Fruit fly (Drosophila melanogaster) whole organism: ENCODE measurements around the gene Ugt303A1.

Experiments used
- CG8478 ChIP-seq: fragments of >200 bp; optimal IDR thresholded peaks from 2 replicates; lab custom pipeline; 2018; ENCODE audit warnings: inconsistent platforms
- Dll ChIP-seq: fragments of >200 bp; optimal IDR thresholded peaks from 2 replicates; lab custom pipeline; 2017
- EcR ChIP-seq, 2 experiments: fragments of >200 bp; optimal IDR thresholded peaks; 2 replicates each; lab custom pipeline; 2017; ENCODE audit warnings: missing biosample characterization in 2 of 2, missing genetic modification characterization in 2 of 2, missing genetic modification reagents in 2 of 2
- pan ChIP-seq: fragments of >200 bp; optimal IDR thresholded peaks from 2 replicates; lab custom pipeline; 2017
- psq ChIP-seq: fragments of >200 bp; optimal IDR thresholded peaks from 2 replicates; lab custom pipeline; 2017
- usp ChIP-seq: fragments of >200 bp; optimal IDR thresholded peaks from 2 replicates; lab custom pipeline; 2017; ENCODE audit warnings: missing biosample characterization, missing genetic modification characterization, mixed read lengths

The Ugt303A1 gene

dm6 chr3R:11175308-11175707 is at the start of gene Ugt303A1, which contains the start of gene Ugt304A1:
TSS of gene Ugt303A1 (plus strand) at chr3R:11175529.
TSS of gene Ugt304A1 (minus strand) at chr3R:11175408.
- no peak for TF ChIP-seq usp (GFP tag; lab: Kevin White, UChicago)
- no peak for TF ChIP-seq CG8478
- no peak for TF ChIP-seq EcR (GFP tag; optimal IDR thresholded peaks at IDR 0.05; lab: Kevin White, UChicago)
- no peak for TF ChIP-seq Dll
- no peak for TF ChIP-seq pan
- TF ChIP-seq psq (lab: Kevin White, UChicago): no peak

dm6 chr3R:11126383-11126782 is 48.9 kb upstream of the Ugt303A1 start:
- TF ChIP-seq usp (GFP tag; lab: Kevin White, UChicago): no peak
- no peak for TF ChIP-seq Dll
- TF ChIP-seq psq (lab: Kevin White, UChicago): no peak
- no peak for TF ChIP-seq CG8478
- no peak for TF ChIP-seq pan
- no peak for TF ChIP-seq EcR (GFP tag; optimal IDR thresholded peaks at IDR 0.05; lab: Kevin White, UChicago)

- TF ChIP-seq pan: no peak
- no peak for TF ChIP-seq usp (GFP tag; lab: Kevin White, UChicago)
- no peak for TF ChIP-seq CG8478
- TF ChIP-seq EcR (GFP tag; optimal IDR thresholded peaks at IDR 0.05; lab: Kevin White, UChicago): no peak
- no peak for TF ChIP-seq psq (lab: Kevin White, UChicago)
- no peak for TF ChIP-seq Dll
Measured at dm6 chr3R:11128116-11128626, 47.2 kb upstream of the Ugt303A1 start, which contains the start of gene Ugt35C1. TSS of gene Ugt35C1 (minus strand) at chr3R:11128328.

dm6 chr3R:11136877-11137276 is 38.5 kb upstream of the Ugt303A1 start, which contains the start of gene mAcon2:
TSS of gene mAcon2 (plus strand) at chr3R:11137177.
- no peak for TF ChIP-seq EcR (GFP tag; optimal IDR thresholded peaks at IDR 0.05; lab: Kevin White, UChicago)
- TF ChIP-seq usp (GFP tag; lab: Kevin White, UChicago): no peak
- no peak for TF ChIP-seq psq (lab: Kevin White, UChicago)
- no peak for TF ChIP-seq Dll
- no peak for TF ChIP-seq pan
- TF ChIP-seq CG8478: no peak

dm6 chr3R:11145135-11145534 is 30.2 kb upstream of the Ugt303A1 start, which contains the start of gene CheA86a:
TSS of gene CheA86a (minus strand) at chr3R:11145235.
- TF ChIP-seq psq (lab: Kevin White, UChicago) (no peak), usp (GFP tag; lab: Kevin White, UChicago) (no peak), Dll (no peak), pan (no peak), CG8478 (no peak), EcR (GFP tag; optimal IDR thresholded peaks at IDR 0.05; lab: Kevin White, UChicago) (no peak)

dm6 chr3R:11153799-11154273 is 21.5 kb upstream of the Ugt303A1 start, which contains the start of gene Ugt302K1:
TSS of gene Ugt302K1 (minus strand) at chr3R:11153849.
- TF ChIP-seq EcR (GFP tag; optimal IDR thresholded peaks at IDR 0.05; lab: Kevin White, UChicago) (no peak), CG8478 (no peak), pan (no peak), usp (GFP tag; lab: Kevin White, UChicago) (no peak), Dll (no peak), psq (lab: Kevin White, UChicago) (no peak)

dm6 chr3R:11154576-11155113 is 20.7 kb upstream of the Ugt303A1 start, which contains the start of gene Ugt302E1:
TSS of gene Ugt302E1 (plus strand) at chr3R:11154626.
- TF ChIP-seq EcR (GFP tag; optimal IDR thresholded peaks at IDR 0.05; lab: Kevin White, UChicago) (no peak), Dll (no peak), usp (GFP tag; lab: Kevin White, UChicago) (no peak), psq (lab: Kevin White, UChicago) (no peak), pan (no peak), CG8478 (no peak)

- TF ChIP-seq Dll (peak; percentile 20), psq (lab: Kevin White, UChicago) (no peak), CG8478 (no peak)
Measured at dm6 chr3R:11156858-11157257, 18.5 kb upstream of the Ugt303A1 start, which contains the start of gene Ugt302C1. TSS of gene Ugt302C1 (plus strand) at chr3R:11157098.

- no peak for TF ChIP-seq pan
- TF ChIP-seq psq (lab: Kevin White, UChicago): no peak
- TF ChIP-seq Dll: no peak
- no peak for TF ChIP-seq usp (GFP tag; lab: Kevin White, UChicago)
- no peak for TF ChIP-seq EcR (GFP tag; optimal IDR thresholded peaks at IDR 0.05; lab: Kevin White, UChicago)
- no peak for TF ChIP-seq CG8478
Measured at dm6 chr3R:11160907-11161306, 14.4 kb upstream of the Ugt303A1 start, which contains the start of gene CG4757. TSS of gene CG4757 (plus strand) at chr3R:11161207.

- no peak for TF ChIP-seq pan
- no peak for TF ChIP-seq psq (lab: Kevin White, UChicago)
- TF ChIP-seq EcR (GFP tag; optimal IDR thresholded peaks at IDR 0.05; lab: Kevin White, UChicago): no peak
- TF ChIP-seq Dll: no peak
Measured at dm6 chr3R:11165974-11166373, 9.4 kb upstream of the Ugt303A1 start, which contains the start of gene Ugt35E1. TSS of gene Ugt35E1 (minus strand) at chr3R:11166074.

- TF ChIP-seq psq (lab: Kevin White, UChicago): no peak
- no peak for TF ChIP-seq Dll
- TF ChIP-seq EcR (GFP tag; optimal IDR thresholded peaks at IDR 0.05; lab: Kevin White, UChicago): no peak
Measured at dm6 chr3R:11167931-11168465, 7.3 kb upstream of the Ugt303A1 start, which contains the start of gene Ugt35E2. TSS of gene Ugt35E2 (minus strand) at chr3R:11167981.

dm6 chr3R:11170146-11170545 is 5.2 kb upstream of the Ugt303A1 start, which contains the start of gene Ugt35B1:
TSS of gene Ugt35B1 (minus strand) at chr3R:11170246.
- TF ChIP-seq usp (GFP tag; lab: Kevin White, UChicago) (no peak), EcR (GFP tag; optimal IDR thresholded peaks at IDR 0.05; lab: Kevin White, UChicago) (no peak), pan (no peak), Dll (no peak), CG8478 (no peak), psq (lab: Kevin White, UChicago) (no peak)
